Worm (Caenorhabditis elegans): ENCODE measurements around the gene fbxb-3.

DNA sequence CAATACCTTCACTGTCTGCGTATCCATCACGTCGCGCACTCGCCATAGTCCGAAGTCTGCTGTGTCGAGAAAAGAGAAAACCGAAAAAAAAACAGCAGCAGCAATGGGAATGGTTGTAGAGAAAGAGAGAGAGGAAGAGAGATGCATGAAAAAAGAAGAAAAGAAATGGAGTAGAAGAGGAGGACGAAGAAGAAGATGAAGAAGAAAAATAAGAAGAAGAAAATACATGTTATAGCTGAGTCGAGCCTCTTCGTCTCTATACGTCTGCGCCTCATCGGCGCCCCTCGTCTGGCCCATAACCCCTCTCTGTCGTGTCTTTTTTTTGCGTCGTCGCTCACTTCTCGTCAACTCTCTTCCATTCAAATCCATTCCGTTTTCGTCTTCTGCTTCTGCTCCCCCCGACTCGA is 29.0 kb upstream of the fbxb-3 start:
- TF ChIP-seq unc-55 (GFP tag; optimal IDR thresholded peaks at IDR 0.05), result peak; percentile 89
- no peak for TF ChIP-seq snpc-4 (tag; optimal IDR thresholded peaks at IDR 0.05)
